ENCODE assay signal across 3 fruit fly cellular contexts in genomic region chrX:1865673-1866072, dm6.
TF ChIP-seq lines count a peak whose summit lies in the region.

Gcna (minus strand) TSS chrX:1865835.
MED18 (plus strand) TSS chrX:1865909.

- TF ChIP-seq CTCF in whole organism, embryonic (GFP tag; optimal IDR thresholded peaks at IDR 0.05; lab: Kevin White, UChicago) = no peak

TF ChIP-seq in whole organism, adult, 20 proteins besides CTCF, POLR2A, EP300 and RAD21:
- TF ChIP-seq bab1 (GFP tag; optimal IDR thresholded peaks at IDR 0.05; lab: Kevin White, UChicago) = peak; percentile 28
- TF ChIP-seq Hr96 (GFP tag; optimal IDR thresholded peaks at IDR 0.05; lab: Kevin White, UChicago) = no peak
- TF ChIP-seq CG12768 (GFP tag; optimal IDR thresholded peaks at IDR 0.05; lab: Kevin White, UChicago) = no peak
- TF ChIP-seq pad (GFP tag; optimal IDR thresholded peaks at IDR 0.05; lab: Kevin White, UChicago) = no peak
- no peak for TF ChIP-seq CG1620 (GFP tag; optimal IDR thresholded peaks at IDR 0.05; lab: Kevin White, UChicago)
- TF ChIP-seq CG7101 (tag; optimal IDR thresholded peaks at IDR 0.05; lab: Kevin White, UChicago) = no peak
- no peak for TF ChIP-seq tj (GFP tag; optimal IDR thresholded peaks at IDR 0.05; lab: Kevin White, UChicago)
- peak; percentile 10 for TF ChIP-seq ovo (GFP tag; optimal IDR thresholded peaks at IDR 0.05; lab: Kevin White, UChicago)
- no peak for TF ChIP-seq CG7045 (GFP tag; optimal IDR thresholded peaks at IDR 0.05; lab: Kevin White, UChicago)
- no peak for TF ChIP-seq toe (GFP tag; optimal IDR thresholded peaks at IDR 0.05; lab: Kevin White, UChicago)
- TF ChIP-seq cic (GFP tag; optimal IDR thresholded peaks at IDR 0.05; lab: Kevin White, UChicago) = no peak
- TF ChIP-seq Clk (GFP tag; optimal IDR thresholded peaks at IDR 0.05; lab: Kevin White, UChicago) = no peak
- no peak for TF ChIP-seq Crg-1 (GFP tag; optimal IDR thresholded peaks at IDR 0.05; lab: Kevin White, UChicago)
- TF ChIP-seq CG5204 (GFP tag; optimal IDR thresholded peaks at IDR 0.05; lab: Kevin White, UChicago) = no peak
- TF ChIP-seq kay (GFP tag; lab: Kevin White, UChicago; ENCODE audit: borderline replicate concordance) = no peak

TF ChIP-seq in whole organism, embryonic, 481 proteins besides CTCF, POLR2A, EP300 and RAD21:
- peak; percentile 55; the same call in 1 of the 2 replicates for TF ChIP-seq CG13287 (GFP tag; IDR thresholded peaks at IDR 0.05; lab: Robert Waterston, UW; ENCODE audit: partially characterized antibody)
- TF ChIP-seq Dp (GFP tag; optimal IDR thresholded peaks at IDR 0.05; lab: Kevin White, UChicago) = peak; percentile 71
- peak; percentile 29; the same call in 1 of the 2 replicates for TF ChIP-seq hbn (GFP tag; IDR thresholded peaks at IDR 0.05; lab: Robert Waterston, UW; ENCODE audit: partially characterized antibody)
- TF ChIP-seq CG4617 (GFP tag; optimal IDR thresholded peaks at IDR 0.05; lab: Kevin White, UChicago; ENCODE audit: borderline replicate concordance) = peak; percentile 17
- TF ChIP-seq E2f2 (GFP tag; IDR thresholded peaks at IDR 0.05; lab: Robert Waterston, UW) = peak; percentile 78
- TF ChIP-seq Med (GFP tag; lab: Kevin White, UChicago) = peak; percentile 8
- peak; percentile 75 for TF ChIP-seq Dref (GFP tag; IDR thresholded peaks at IDR 0.05; lab: Robert Waterston, UW)
- TF ChIP-seq gro (GFP tag; optimal IDR thresholded peaks at IDR 0.05; lab: Kevin White, UChicago) = no peak
- TF ChIP-seq Meics (GFP tag; optimal IDR thresholded peaks at IDR 0.05; lab: Kevin White, UChicago) = no peak
- no peak for TF ChIP-seq klu (GFP tag; IDR thresholded peaks at IDR 0.05; lab: Robert Waterston, UW)
- no peak for TF ChIP-seq sisA (GFP tag; IDR thresholded peaks at IDR 0.05; lab: Robert Waterston, UW)
- peak; percentile 38 for TF ChIP-seq CG2116 (GFP tag; optimal IDR thresholded peaks at IDR 0.05; lab: Kevin White, UChicago)
- TF ChIP-seq sna (GFP tag; IDR thresholded peaks at IDR 0.05; lab: Robert Waterston, UW; ENCODE audit: partially characterized antibody) = 0 out of 2 replicates have a peak, but pooled peaks have one; percentile 37
- TF ChIP-seq CG10267 (tag; optimal IDR thresholded peaks at IDR 0.05; lab: Kevin White, UChicago) = peak; percentile 24
- TF ChIP-seq HLH4C (GFP tag; IDR thresholded peaks at IDR 0.05; lab: Robert Waterston, UW; ENCODE audit: partially characterized antibody) = peak; percentile 31; the same call in 1 of the 3 replicates
- no peak for TF ChIP-seq CG13123 (GFP tag; optimal IDR thresholded peaks at IDR 0.05; lab: Kevin White, UChicago)
- TF ChIP-seq zen2 (GFP tag; IDR thresholded peaks at IDR 0.05; lab: Robert Waterston, UW; ENCODE audit: partially characterized antibody) = 0 out of 3 replicates have a peak, but pooled peaks have one; percentile 22
- TF ChIP-seq BEAF-32 (GFP tag; optimal IDR thresholded peaks at IDR 0.05; lab: Kevin White, UChicago) = peak; percentile 23
- no peak for TF ChIP-seq CG11398 (GFP tag; optimal IDR thresholded peaks at IDR 0.05; lab: Kevin White, UChicago)
- TF ChIP-seq CG30431 (GFP tag; optimal IDR thresholded peaks at IDR 0.05; lab: Kevin White, UChicago) = no peak
- TF ChIP-seq CG34224 (GFP tag; IDR thresholded peaks at IDR 0.05; lab: Robert Waterston, UW; ENCODE audit: partially characterized antibody) = peak; percentile 56; the same call in 2 of the 3 replicates
- TF ChIP-seq Sry-β (GFP tag; optimal IDR thresholded peaks at IDR 0.05; lab: Kevin White, UChicago) = peak; percentile 90
- TF ChIP-seq MESR4 (GFP tag; optimal IDR thresholded peaks at IDR 0.05; lab: Kevin White, UChicago) = peak; percentile 58
- peak; percentile 3 for TF ChIP-seq gfzf (GFP tag; optimal IDR thresholded peaks at IDR 0.05; lab: Kevin White, UChicago)
- peak; percentile 30 for TF ChIP-seq Sry-δ (GFP tag; optimal IDR thresholded peaks at IDR 0.05; lab: Kevin White, UChicago)
- TF ChIP-seq Bgb (GFP tag; IDR thresholded peaks at IDR 0.05; lab: Robert Waterston, UW; ENCODE audit: partially characterized antibody) = peak; percentile 25; the same call in 1 of the 2 replicates
- no peak for TF ChIP-seq CG7963 (GFP tag; IDR thresholded peaks at IDR 0.05; lab: Robert Waterston, UW; ENCODE audit: partially characterized antibody)
- TF ChIP-seq unc-4 (GFP tag; IDR thresholded peaks at IDR 0.05; lab: Robert Waterston, UW; ENCODE audit: partially characterized antibody) = peak; percentile 50; the same call in 1 of the 2 replicates
- peak; percentile 12 for TF ChIP-seq stwl (tag; optimal IDR thresholded peaks at IDR 0.05; lab: Kevin White, UChicago)
- TF ChIP-seq CG6791 (GFP tag; IDR thresholded peaks at IDR 0.05; lab: Robert Waterston, UW; ENCODE audit: partially characterized antibody) = peak; percentile 46; the same call in 1 of the 3 replicates
- peak; percentile 41 for TF ChIP-seq pzg (GFP tag; optimal IDR thresholded peaks at IDR 0.05; lab: Kevin White, UChicago)
- 0 out of 4 replicates have a peak, but pooled peaks have one; percentile 51 for TF ChIP-seq Dll (GFP tag; IDR thresholded peaks at IDR 0.05; lab: Robert Waterston, UW; ENCODE audit: partially characterized antibody)
- peak; percentile 66 for TF ChIP-seq MBD-R2 (GFP tag; IDR thresholded peaks at IDR 0.05; lab: Robert Waterston, UW)
- no peak for TF ChIP-seq CG12942 (GFP tag; optimal IDR thresholded peaks at IDR 0.05; lab: Kevin White, UChicago)

TF ChIP-seq in whole organism, wandering third instar larva, 38 proteins besides CTCF, POLR2A, EP300 and RAD21:
- TF ChIP-seq br (GFP tag; optimal IDR thresholded peaks at IDR 0.05; lab: Kevin White, UChicago) (no peak), Myc (optimal IDR thresholded peaks at IDR 0.05; lab: Kevin White, UChicago) (peak; percentile 56)
